Fruit fly (Drosophila melanogaster) whole organism, adult: ENCODE results near the gene CG42866.

Experiments
- CG11617 ChIP-seq: fragments of 200-800 bp; sonication (Bioruptor generic); optimal IDR thresholded peaks from 2 replicates; lab custom pipeline; 2017; ENCODE audit warnings: mild to moderate bottlenecking, missing biosample characterization, missing genetic modification reagents, missing genetic modification characterization
- CG12768 ChIP-seq: fragments of 200-800 bp; sonication (Bioruptor generic); optimal IDR thresholded peaks from 2 replicates; lab custom pipeline; 2017; ENCODE audit warnings: missing biosample characterization, missing genetic modification characterization, mild to moderate bottlenecking, moderate library complexity, missing genetic modification reagents
- CG14711 ChIP-seq: fragments of 200-800 bp; sonication (Bioruptor generic); optimal IDR thresholded peaks from 2 replicates; lab custom pipeline; 2018; ENCODE audit warnings: missing biosample characterization, mild to moderate bottlenecking, missing genetic modification characterization, moderate library complexity
- CG33017 ChIP-seq: fragments of 200-800 bp; sonication (Bioruptor generic); optimal IDR thresholded peaks from 2 replicates; lab custom pipeline; 2018; ENCODE audit warnings: missing biosample characterization, mild to moderate bottlenecking, missing genetic modification characterization, moderate library complexity
- CG7101 ChIP-seq: fragments of 200-800 bp; sonication (Bioruptor generic); optimal IDR thresholded peaks from 2 replicates; lab custom pipeline; 2018; ENCODE audit warnings: missing biosample characterization, mild to moderate bottlenecking, missing genetic modification characterization, moderate library complexity
- Hr96 ChIP-seq: fragments of 200-800 bp; sonication (Bioruptor generic); optimal IDR thresholded peaks from 2 replicates; lab custom pipeline; 2016; ENCODE audit warnings: missing biosample characterization, missing genetic modification characterization
- bab1 ChIP-seq: fragments of 200-800 bp; sonication (Bioruptor generic); optimal IDR thresholded peaks from 3 replicates; lab custom pipeline; 2019; ENCODE audit warnings: missing biosample characterization, mild to moderate bottlenecking, missing genetic modification characterization, moderate library complexity
- cic ChIP-seq: fragments of 200-800 bp; sonication (Bioruptor generic); optimal IDR thresholded peaks from 2 replicates; lab custom pipeline; 2017; ENCODE audit warnings: missing biosample characterization, mild to moderate bottlenecking, missing genetic modification characterization, moderate library complexity
- cnc ChIP-seq, 2 experiments: fragments of >200 bp; optimal IDR thresholded peaks; 2 replicates each; lab custom pipeline; 2017
- kay ChIP-seq: fragments of 200-800 bp; sonication (Bioruptor generic); peaks from one replicate; lab custom pipeline; 2016; ENCODE audit warnings: missing biosample characterization, missing genetic modification characterization, borderline replicate concordance
- ovo ChIP-seq: fragments of 200-800 bp; sonication (Bioruptor generic); optimal IDR thresholded peaks from 2 replicates; lab custom pipeline; 2016; ENCODE audit warnings: missing biosample characterization, missing genetic modification characterization
- pad ChIP-seq: fragments of 200-800 bp; sonication (Bioruptor generic); optimal IDR thresholded peaks from 3 replicates; lab custom pipeline; 2017; ENCODE audit warnings: missing biosample characterization, missing genetic modification characterization, mild to moderate bottlenecking, moderate library complexity, missing genetic modification reagents

dm6 chr2L:19947992-19948524 lies 13.4 kb downstream of the CG42866 start:
- TF ChIP-seq CG12768 (no peak), CG7101 (tag; lab: Kevin White, UChicago) (no peak), bab1 (GFP tag; lab: Kevin White, UChicago) (no peak), ovo (GFP tag; lab: Kevin White, UChicago) (no peak), cic (GFP tag; lab: Kevin White, UChicago) (no peak), CG14711 (no peak), pad (GFP tag; lab: Kevin White, UChicago) (no peak), CG33017 (tag; lab: Kevin White, UChicago) (no peak), CG11617 (no peak), Hr96 (GFP tag; lab: Kevin White, UChicago) (no peak), cnc (optimal IDR thresholded peaks at IDR 0.05; lab: Kevin White, UChicago) (no peak), kay (GFP tag; lab: Kevin White, UChicago) (no peak)
